Worm (Caenorhabditis elegans) whole organism, late embryonic: ENCODE measurements around the gene C06E4.5.

Experiments used
- K02D7.2 ChIP-seq: sonication (generic microtip); optimal IDR thresholded peaks from 2 replicates; lab custom pipeline; 2017; ENCODE audit warnings: mild to moderate bottlenecking, missing genetic modification characterization, missing compliant biosample characterization
- ama-1 ChIP-seq: fragments of 150-350 bp; optimal IDR thresholded peaks from 2 replicates; lab custom pipeline; 2014
- hlh-13 ChIP-seq: fragments of 200-800 bp; sonication (Bioruptor generic); optimal IDR thresholded peaks from 2 replicates; lab custom pipeline; 2018; ENCODE audit warnings: mild to moderate bottlenecking, missing genetic modification characterization, missing compliant biosample characterization
- mec-3 ChIP-seq: sonication (generic microtip); optimal IDR thresholded peaks from 2 replicates; lab custom pipeline; 2016; ENCODE audit warnings: borderline replicate concordance, missing genetic modification characterization, missing compliant biosample characterization
- ref-2 ChIP-seq: sonication (generic microtip); optimal IDR thresholded peaks from 2 replicates; lab custom pipeline; 2016; ENCODE audit warnings: missing genetic modification characterization, missing compliant biosample characterization
- rnt-1 ChIP-seq: sonication (generic microtip); optimal IDR thresholded peaks from 2 replicates; lab custom pipeline; 2016; ENCODE audit warnings: missing genetic modification characterization, missing compliant biosample characterization
- syd-9 ChIP-seq: sonication (generic microtip); optimal IDR thresholded peaks from 2 replicates; lab custom pipeline; 2016; ENCODE audit warnings: mild to moderate bottlenecking, missing genetic modification characterization, moderate library complexity, missing compliant biosample characterization
- tbx-2 ChIP-seq: sonication (generic microtip); optimal IDR thresholded peaks from 2 replicates; lab custom pipeline; 2016; ENCODE audit warnings: missing genetic modification characterization, missing compliant biosample characterization

ce11 chrIV:7291066-7291465 lies 36.3 kb downstream of the C06E4.5 start:
- no peak for TF ChIP-seq ref-2 (tag; lab: Kevin White, UChicago)
- no peak for TF ChIP-seq ama-1 (lab: Kevin White, UChicago)
- no peak for TF ChIP-seq K02D7.2
- TF ChIP-seq mec-3: no peak
- no peak for TF ChIP-seq syd-9
- no peak for TF ChIP-seq tbx-2
- no peak for TF ChIP-seq hlh-13
- no peak for TF ChIP-seq rnt-1 (tag; lab: Kevin White, UChicago)
